Worm (Caenorhabditis elegans) whole organism, young adult: ENCODE data around the gene nas-13.

Experiments used
- C06A6.2 ChIP-seq: fragments of 200-800 bp; sonication (Bioruptor generic); conservative IDR thresholded peaks from 2 replicates; pipeline ENCODE4 v1.3.6; 2022; ENCODE audit warnings: missing genetic modification characterization, missing compliant biosample characterization
- D2030.7 ChIP-seq: fragments of 200-800 bp; sonication (Bioruptor generic); IDR thresholded peaks from 2 replicates; pipeline ENCODE4 v1.3.6; 2022; ENCODE audit warnings: missing genetic modification reagents, missing genetic modification characterization, missing compliant biosample characterization
- F10E7.11 ChIP-seq: sonication (generic microtip); optimal IDR thresholded peaks from 2 replicates; lab custom pipeline; 2017; ENCODE audit warnings: mild to moderate bottlenecking, missing genetic modification characterization, moderate library complexity, missing compliant biosample characterization
- F37B4.10 ChIP-seq: fragments of 200-800 bp; sonication (Bioruptor generic); IDR thresholded peaks from 2 replicates; pipeline ENCODE4 v1.3.6; 2022; ENCODE audit warnings: missing genetic modification characterization, missing compliant biosample characterization
- T26A5.8 ChIP-seq: sonication (generic microtip); optimal IDR thresholded peaks from 2 replicates; lab custom pipeline; 2016; ENCODE audit warnings: missing genetic modification characterization, missing compliant biosample characterization
- Y53F4B.3 ChIP-seq: fragments of 200-800 bp; sonication (Bioruptor generic); IDR thresholded peaks from 2 replicates; pipeline ENCODE4 v1.3.6; 2022; ENCODE audit warnings: missing genetic modification reagents, missing genetic modification characterization, missing compliant biosample characterization
- Y95B8A.8 ChIP-seq: fragments of 200-800 bp; sonication (Bioruptor generic); IDR thresholded peaks from 2 replicates; pipeline ENCODE4 v1.3.6; 2022; ENCODE audit warnings: missing genetic modification reagents, missing genetic modification characterization, missing compliant biosample characterization
- ZK185.1 ChIP-seq: sonication (generic microtip); optimal IDR thresholded peaks from 2 replicates; lab custom pipeline; 2016; ENCODE audit warnings: mild to moderate bottlenecking, missing genetic modification characterization, missing compliant biosample characterization; ENCODE audit not compliant: poor library complexity, severe bottlenecking
- ceh-91 ChIP-seq: fragments of 200-800 bp; sonication (Bioruptor generic); IDR thresholded peaks from 2 replicates; pipeline ENCODE4 v1.3.6; 2022; ENCODE audit warnings: missing genetic modification reagents, missing genetic modification characterization, missing compliant biosample characterization
- chd-7 ChIP-seq: sonication (generic microtip); optimal IDR thresholded peaks from 2 replicates; lab custom pipeline; 2016; ENCODE audit warnings: mild to moderate bottlenecking, missing genetic modification characterization, moderate library complexity, missing compliant biosample characterization
- egl-44 ChIP-seq: fragments of 200-800 bp; sonication (Bioruptor generic); IDR thresholded peaks from 2 replicates; pipeline ENCODE4 v1.3.6; 2022; ENCODE audit warnings: missing genetic modification reagents, missing genetic modification characterization, missing compliant biosample characterization
- fkh-3 ChIP-seq: sonication (generic microtip); optimal IDR thresholded peaks from 2 replicates; lab custom pipeline; 2016; ENCODE audit warnings: mild to moderate bottlenecking, missing genetic modification characterization, missing compliant biosample characterization
- hlh-26 ChIP-seq: fragments of 200-800 bp; sonication (Bioruptor generic); conservative IDR thresholded peaks from 2 replicates; pipeline ENCODE4 v1.3.6; 2022; ENCODE audit warnings: missing genetic modification reagents, missing genetic modification characterization, missing compliant biosample characterization
- hmg-1.2 ChIP-seq: fragments of 200-800 bp; sonication (Bioruptor generic); IDR thresholded peaks from 2 replicates; pipeline ENCODE4 v1.3.6; 2022; ENCODE audit warnings: missing genetic modification reagents, missing genetic modification characterization, missing compliant biosample characterization
- hrde-1 ChIP-seq: sonication (generic microtip); optimal IDR thresholded peaks from 2 replicates; lab custom pipeline; 2016; ENCODE audit warnings: missing genetic modification characterization, mild to moderate bottlenecking, missing compliant biosample characterization, moderate library complexity, missing genotype, missing genetic modification reagents, borderline replicate concordance
- lag-1 ChIP-seq: fragments of 200-800 bp; sonication (Bioruptor generic); IDR thresholded peaks from 2 replicates; pipeline ENCODE4 v1.3.6; 2022; ENCODE audit warnings: missing genetic modification reagents, missing genetic modification characterization, missing compliant biosample characterization
- let-526 ChIP-seq: fragments of 200-800 bp; sonication (Bioruptor generic); IDR thresholded peaks from 2 replicates; pipeline ENCODE4 v1.3.6; 2022; ENCODE audit warnings: missing genetic modification reagents, missing genetic modification characterization, missing compliant biosample characterization
- madf-10 ChIP-seq: sonication (generic microtip); optimal IDR thresholded peaks from 2 replicates; lab custom pipeline; 2016; ENCODE audit warnings: mild to moderate bottlenecking, missing genetic modification characterization, missing compliant biosample characterization
- mcd-1 ChIP-seq: fragments of 200-800 bp; sonication (Bioruptor generic); IDR thresholded peaks from 2 replicates; pipeline ENCODE4 v1.3.6; 2022; ENCODE audit warnings: missing genetic modification reagents, missing genetic modification characterization, missing compliant biosample characterization
- mel-28 ChIP-seq: sonication (generic microtip); optimal IDR thresholded peaks from 2 replicates; lab custom pipeline; 2016; ENCODE audit warnings: borderline replicate concordance, mild to moderate bottlenecking, missing genetic modification characterization, missing compliant biosample characterization
- nfya-1 ChIP-seq: sonication (generic microtip); optimal IDR thresholded peaks from 2 replicates; lab custom pipeline; 2017; ENCODE audit warnings: antibody characterized with exemption, missing compliant biosample characterization, missing genetic modification characterization, borderline replicate concordance; ENCODE audit not compliant: insufficient read depth
- nhr-27 ChIP-seq: fragments of 200-800 bp; sonication (Bioruptor generic); optimal IDR thresholded peaks from 2 replicates; lab custom pipeline; 2018; ENCODE audit warnings: mild to moderate bottlenecking, missing genetic modification characterization, moderate library complexity, missing compliant biosample characterization
- rec-8 ChIP-seq, 2 experiments: sonication (generic microtip); optimal IDR thresholded peaks; 2 replicates each; lab custom pipeline; 2016; ENCODE audit warnings: mild to moderate bottlenecking in 2 of 2, missing genetic modification characterization in 2 of 2, missing genetic modification reagents in 2 of 2, missing genotype in 2 of 2, missing biosample characterization in 1 of 2, missing compliant biosample characterization in 1 of 2, moderate library complexity in 1 of 2
- sea-2 ChIP-seq: fragments of 200-800 bp; sonication (Bioruptor generic); IDR thresholded peaks from 2 replicates; pipeline ENCODE4 v1.3.6; 2022; ENCODE audit warnings: missing genetic modification characterization, missing compliant biosample characterization
- snpc-1.1 ChIP-seq: sonication (generic microtip); optimal IDR thresholded peaks from 2 replicates; lab custom pipeline; 2017; ENCODE audit warnings: missing genetic modification characterization, mild to moderate bottlenecking, missing compliant biosample characterization, antibody characterized with exemption, moderate library complexity, missing genotype, missing genetic modification reagents; ENCODE audit not compliant: insufficient read depth
- snpc-4 ChIP-seq, 5 experiments: fragments of 150-350 bp in 1 of 5; sonication (generic microtip) in 4 of 5; optimal IDR thresholded peaks; 2 replicates each; lab custom pipeline; 2014 to 2018; ENCODE audit warnings: missing genetic modification characterization in 5 of 5, missing biosample characterization in 3 of 5, antibody characterized with exemption in 2 of 5, mild to moderate bottlenecking in 2 of 5, missing compliant biosample characterization in 2 of 5, missing genotype in 2 of 5, moderate library complexity in 2 of 5, missing genetic modification reagents in 1 of 5
- sptf-2 ChIP-seq: fragments of 200-800 bp; sonication (Bioruptor generic); optimal IDR thresholded peaks from 2 replicates; lab custom pipeline; 2018; ENCODE audit warnings: mild to moderate bottlenecking, missing genetic modification characterization, missing compliant biosample characterization
- tlf-1 ChIP-seq: fragments of 200-800 bp; sonication (Bioruptor generic); optimal IDR thresholded peaks from 2 replicates; lab custom pipeline; 2018; ENCODE audit warnings: mild to moderate bottlenecking, missing genetic modification characterization, missing compliant biosample characterization
- zfh-2 ChIP-seq: fragments of 200-800 bp; sonication (Bioruptor generic); conservative IDR thresholded peaks from 2 replicates; pipeline ENCODE4 v1.3.6; 2022; ENCODE audit warnings: missing genetic modification reagents, missing genetic modification characterization, missing compliant biosample characterization
- ztf-18 ChIP-seq: sonication (generic microtip); optimal IDR thresholded peaks from 2 replicates; lab custom pipeline; 2016; ENCODE audit warnings: missing genotype, mild to moderate bottlenecking, missing genetic modification characterization, missing compliant biosample characterization

Gene nas-13

ce11 chrX:15438768-15439167 is 10.7 kb upstream of the nas-13 start:
- TF ChIP-seq rec-8 (tag; optimal IDR thresholded peaks at IDR 0.05; lab: Kevin White, UChicago) (no peak), nfya-1 (tag; lab: Kevin White, UChicago) (no peak), snpc-1.1 (no peak), Y95B8A.8 (no peak), F37B4.10 (GFP tag; lab: Robert Waterston, UW) (0 out of 2 replicates have a peak, but pooled peaks have one; percentile 68), mel-28 (no peak), ZK185.1 (tag; lab: Kevin White, UChicago) (no peak), madf-10 (tag; lab: Kevin White, UChicago) (no peak), lag-1 (no peak), ceh-91 (GFP tag; lab: Robert Waterston, UW) (no peak), ztf-18 (tag; lab: Kevin White, UChicago) (no peak), egl-44 (GFP tag; lab: Robert Waterston, UW) (no peak), nhr-27 (no peak), mcd-1 (peak; percentile 26; the same call in 1 of the 2 replicates), sea-2 (no peak), snpc-4 (GFP tag; optimal IDR thresholded peaks at IDR 0.05; lab: Kevin White, UChicago) (peak; percentile 24), snpc-4 (tag; optimal IDR thresholded peaks at IDR 0.05; lab: Kevin White, UChicago) (peak in 3 of 4 experiments; percentile 51 to 85 (median 78)), sptf-2 (GFP tag; lab: Kevin White, UChicago) (no peak)

DNA sequence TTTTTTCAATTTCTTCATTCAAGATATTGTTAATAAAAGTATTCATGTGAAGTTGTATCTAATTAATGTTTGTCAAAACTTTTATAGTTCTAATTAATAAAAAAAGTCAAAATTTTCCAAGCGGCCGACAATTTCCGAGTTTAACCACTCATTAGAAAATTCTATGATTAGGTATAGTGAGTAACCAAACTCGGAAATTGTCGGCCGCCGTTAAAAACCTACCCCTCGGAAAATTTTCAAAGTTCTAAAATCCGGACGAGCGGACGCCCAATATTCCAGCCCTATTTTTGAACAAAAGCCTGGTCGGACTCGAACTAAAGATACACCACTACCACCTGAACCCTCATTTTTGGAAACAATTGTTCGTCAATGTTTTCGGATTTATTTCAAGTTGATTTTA is 6.9 kb upstream of the nas-13 start:
- TF ChIP-seq hmg-1.2: peak; percentile 30; the same call in 1 of the 2 replicates
- peak; percentile 3 for TF ChIP-seq snpc-4 (GFP tag; optimal IDR thresholded peaks at IDR 0.05; lab: Kevin White, UChicago)
- peak in 3 of 4 experiments; percentile 11 to 87 (median 82) for TF ChIP-seq snpc-4 (tag; optimal IDR thresholded peaks at IDR 0.05; lab: Kevin White, UChicago)
- no peak for TF ChIP-seq hlh-26 (GFP tag; lab: Robert Waterston, UW)

- TF ChIP-seq Y53F4B.3 (GFP tag; lab: Robert Waterston, UW) (no peak), chd-7 (tag; lab: Kevin White, UChicago) (no peak), hrde-1 (tag; lab: Kevin White, UChicago) (no peak), T26A5.8 (tag; lab: Kevin White, UChicago) (no peak), zfh-2 (GFP tag; lab: Robert Waterston, UW) (no peak), C06A6.2 (GFP tag; lab: Robert Waterston, UW) (no peak), let-526 (GFP tag; lab: Robert Waterston, UW) (no peak), F10E7.11 (no peak), D2030.7 (GFP tag; lab: Robert Waterston, UW) (no peak), snpc-1.1 (no peak), snpc-4 (GFP tag; optimal IDR thresholded peaks at IDR 0.05; lab: Kevin White, UChicago) (no peak), snpc-4 (tag; optimal IDR thresholded peaks at IDR 0.05; lab: Kevin White, UChicago) (no peak), nfya-1 (tag; lab: Kevin White, UChicago) (no peak), fkh-3 (tag; lab: Kevin White, UChicago) (no peak), madf-10 (tag; lab: Kevin White, UChicago) (no peak), sptf-2 (GFP tag; lab: Kevin White, UChicago) (no peak)
Measured at ce11 chrX:15433487-15433886, 5.4 kb upstream of the nas-13 start, which contains the start of gene flp-32. flp-32 (plus strand) TSS chrX:15433787.

ce11 chrX:15430983-15431382 is 2.9 kb upstream of the nas-13 start, which contains the start of gene blos-8:
blos-8 (minus strand) TSS chrX:15431198.
- TF ChIP-seq tlf-1: no peak
